Worm (Caenorhabditis elegans) whole organism, mixed stage, embryonic: ENCODE results near the gene Y23B4A.1.

ENCODE experiments used
- M03D4.4 ChIP-seq: sonication (generic microtip); optimal IDR thresholded peaks from 2 replicates; lab custom pipeline; 2017; ENCODE audit warnings: mild to moderate bottlenecking, missing genetic modification characterization, missing compliant biosample characterization
- bed-3 ChIP-seq: fragments of 200-800 bp; sonication (Bioruptor generic); optimal IDR thresholded peaks from 3 replicates; lab custom pipeline; 2018; ENCODE audit warnings: mild to moderate bottlenecking, missing genetic modification characterization, moderate library complexity, missing compliant biosample characterization
- blmp-1 ChIP-seq: fragments of 150-350 bp; optimal IDR thresholded peaks from 2 replicates; lab custom pipeline; 2014; ENCODE audit warnings: missing biosample characterization, missing genetic modification characterization
- ceh-39 ChIP-seq: fragments of 150-350 bp; optimal IDR thresholded peaks from 2 replicates; lab custom pipeline; 2014; ENCODE audit warnings: missing biosample characterization, missing genetic modification characterization
- ceh-43 ChIP-seq: fragments of 200-800 bp; sonication (Bioruptor generic); optimal IDR thresholded peaks from 2 replicates; lab custom pipeline; 2018; ENCODE audit warnings: mild to moderate bottlenecking, missing genetic modification characterization, moderate library complexity, missing compliant biosample characterization
- ceh-83 ChIP-seq: fragments of 200-800 bp; sonication (Bioruptor generic); optimal IDR thresholded peaks from 2 replicates; lab custom pipeline; 2018; ENCODE audit warnings: mild to moderate bottlenecking, missing genetic modification characterization, missing compliant biosample characterization
- ces-1 ChIP-seq: fragments of 150-350 bp; optimal IDR thresholded peaks from 2 replicates; lab custom pipeline; 2014; ENCODE audit warnings: missing biosample characterization, missing genetic modification reagents, missing genetic modification characterization
- cnd-1 ChIP-seq: fragments of 200-800 bp; sonication (Bioruptor generic); optimal IDR thresholded peaks from 2 replicates; lab custom pipeline; 2018; ENCODE audit warnings: mild to moderate bottlenecking, missing genetic modification characterization, missing compliant biosample characterization
- drap-1 ChIP-seq: fragments of 200-800 bp; sonication (Bioruptor generic); optimal IDR thresholded peaks from 3 replicates; lab custom pipeline; 2018; ENCODE audit warnings: mild to moderate bottlenecking, missing genetic modification characterization, missing compliant biosample characterization
- elt-1 ChIP-seq: sonication (generic microtip); optimal IDR thresholded peaks from 2 replicates; lab custom pipeline; 2017; ENCODE audit warnings: missing genetic modification characterization, mild to moderate bottlenecking, missing compliant biosample characterization, antibody characterized with exemption, moderate library complexity, borderline replicate concordance; ENCODE audit not compliant: insufficient read depth
- elt-3 ChIP-seq: fragments of 150-350 bp; optimal IDR thresholded peaks from 2 replicates; lab custom pipeline; 2014; ENCODE audit warnings: missing biosample characterization, missing genetic modification characterization
- flh-1 ChIP-seq: fragments of 200-800 bp; sonication (Bioruptor generic); optimal IDR thresholded peaks from 2 replicates; lab custom pipeline; 2018; ENCODE audit warnings: mild to moderate bottlenecking, missing genetic modification characterization, moderate library complexity, missing compliant biosample characterization
- ham-2 ChIP-seq: fragments of 200-800 bp; sonication (Bioruptor generic); optimal IDR thresholded peaks from 2 replicates; lab custom pipeline; 2018; ENCODE audit warnings: mild to moderate bottlenecking, missing genetic modification characterization, missing compliant biosample characterization
- hlh-1 ChIP-seq: fragments of 150-350 bp; optimal IDR thresholded peaks from 2 replicates; lab custom pipeline; 2014; ENCODE audit warnings: missing biosample characterization, missing genetic modification reagents, missing genetic modification characterization
- lin-13 ChIP-seq: fragments of 150-350 bp; optimal IDR thresholded peaks from 2 replicates; lab custom pipeline; 2014; ENCODE audit warnings: missing biosample characterization, missing genetic modification characterization
- lin-32 ChIP-seq: fragments of 200-800 bp; sonication (Bioruptor generic); optimal IDR thresholded peaks from 2 replicates; lab custom pipeline; 2018; ENCODE audit warnings: mild to moderate bottlenecking, missing genetic modification characterization, missing compliant biosample characterization
- lsy-2 ChIP-seq: fragments of 150-350 bp; optimal IDR thresholded peaks from 2 replicates; lab custom pipeline; 2014; ENCODE audit warnings: missing biosample characterization, missing genetic modification characterization
- mab-5 ChIP-seq: fragments of 150-350 bp; optimal IDR thresholded peaks from 2 replicates; lab custom pipeline; 2014; ENCODE audit warnings: missing biosample characterization, missing genetic modification characterization
- mep-1 ChIP-seq: fragments of 150-350 bp; optimal IDR thresholded peaks from 2 replicates; lab custom pipeline; 2017; ENCODE audit warnings: missing biosample characterization, missing genetic modification reagents, missing genetic modification characterization, inconsistent platforms
- mls-2 ChIP-seq: sonication (generic microtip); optimal IDR thresholded peaks from 2 replicates; lab custom pipeline; 2016; ENCODE audit warnings: mild to moderate bottlenecking, missing genetic modification characterization, moderate library complexity, missing compliant biosample characterization
- nhr-12 ChIP-seq: fragments of 150-350 bp; optimal IDR thresholded peaks from 2 replicates; lab custom pipeline; 2014; ENCODE audit warnings: missing biosample characterization, missing genetic modification characterization
- nhr-2 ChIP-seq: fragments of 150-350 bp; optimal IDR thresholded peaks from 2 replicates; lab custom pipeline; 2014; ENCODE audit warnings: missing biosample characterization, missing genetic modification characterization
- nhr-237 ChIP-seq: fragments of 150-350 bp; optimal IDR thresholded peaks from 2 replicates; lab custom pipeline; 2014; ENCODE audit warnings: missing biosample characterization, missing genetic modification characterization
- nhr-28 ChIP-seq: fragments of 150-350 bp; optimal IDR thresholded peaks from 2 replicates; lab custom pipeline; 2014; ENCODE audit warnings: missing biosample characterization, missing genetic modification characterization
- nhr-76 ChIP-seq: sonication (generic microtip); optimal IDR thresholded peaks from 2 replicates; lab custom pipeline; 2017; ENCODE audit warnings: missing biosample characterization, missing genetic modification characterization
- pha-4 ChIP-seq: fragments of 150-350 bp; optimal IDR thresholded peaks from 2 replicates; lab custom pipeline; 2018; ENCODE audit warnings: missing biosample characterization, missing genetic modification reagents, missing genetic modification characterization
- sem-2 ChIP-seq: fragments of 200-800 bp; sonication (Bioruptor generic); optimal IDR thresholded peaks from 2 replicates; lab custom pipeline; 2018; ENCODE audit warnings: mild to moderate bottlenecking, missing genetic modification characterization, missing compliant biosample characterization
- sptf-1 ChIP-seq: sonication (generic microtip); optimal IDR thresholded peaks from 2 replicates; lab custom pipeline; 2017; ENCODE audit warnings: mild to moderate bottlenecking, missing genetic modification characterization, moderate library complexity, missing compliant biosample characterization
- tbx-8 ChIP-seq: fragments of 200-800 bp; sonication (Bioruptor generic); optimal IDR thresholded peaks from 2 replicates; lab custom pipeline; 2018; ENCODE audit warnings: mild to moderate bottlenecking, missing genetic modification characterization, moderate library complexity, missing compliant biosample characterization
- unc-120 ChIP-seq: sonication (generic microtip); optimal IDR thresholded peaks from 2 replicates; lab custom pipeline; 2017; ENCODE audit warnings: missing genetic modification characterization, missing compliant biosample characterization; ENCODE audit not compliant: poor library complexity, severe bottlenecking
- unc-39 ChIP-seq: fragments of 150-350 bp; optimal IDR thresholded peaks from 2 replicates; lab custom pipeline; 2014; ENCODE audit warnings: missing biosample characterization, missing genetic modification characterization
- unc-62 ChIP-seq: fragments of 150-350 bp; optimal IDR thresholded peaks from 2 replicates; lab custom pipeline; 2014; ENCODE audit warnings: missing biosample characterization, missing genetic modification reagents, missing genetic modification characterization
- zip-8 ChIP-seq: fragments of 150-350 bp; optimal IDR thresholded peaks from 2 replicates; lab custom pipeline; 2014; ENCODE audit warnings: missing biosample characterization, missing genetic modification characterization
- ztf-11 ChIP-seq: fragments of 150-350 bp; optimal IDR thresholded peaks from 2 replicates; lab custom pipeline; 2014; ENCODE audit warnings: missing biosample characterization, missing genetic modification characterization

The Y23B4A.1 gene

DNA sequence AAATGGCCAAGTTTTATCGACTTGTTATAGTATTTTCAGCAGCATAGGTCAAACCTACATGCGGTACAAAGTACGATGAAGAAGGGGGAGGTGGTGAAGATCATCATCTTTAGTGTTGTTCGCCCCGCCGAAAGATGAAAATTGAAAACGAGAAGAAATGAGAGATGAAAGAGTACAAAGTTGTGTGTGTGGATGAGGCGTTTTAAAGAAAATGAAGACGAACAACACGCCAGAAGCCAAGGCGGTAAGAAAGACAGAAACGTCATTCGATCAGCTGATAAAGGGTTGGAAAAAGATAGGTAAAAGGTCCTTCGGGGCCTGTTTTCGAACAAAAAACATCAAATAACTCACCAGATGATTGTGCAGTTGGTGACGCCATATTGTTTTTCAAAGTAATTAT is 26.7 kb upstream of the Y23B4A.1 start:
- TF ChIP-seq sem-2 (GFP tag; lab: Kevin White, UChicago) (no peak), nhr-28 (tag; lab: Kevin White, UChicago) (no peak), ham-2 (GFP tag; lab: Kevin White, UChicago) (no peak), mep-1 (tag; lab: Kevin White, UChicago) (no peak), drap-1 (GFP tag; lab: Kevin White, UChicago) (no peak), hlh-1 (tag; lab: Kevin White, UChicago) (no peak), flh-1 (GFP tag; lab: Kevin White, UChicago) (no peak), blmp-1 (tag; lab: Kevin White, UChicago) (no peak), ces-1 (GFP tag; lab: Kevin White, UChicago) (no peak), ceh-39 (no peak), unc-39 (tag; lab: Kevin White, UChicago) (no peak), pha-4 (no peak), lin-13 (tag; lab: Kevin White, UChicago) (no peak), M03D4.4 (tag; lab: Kevin White, UChicago) (no peak), ceh-43 (GFP tag; lab: Kevin White, UChicago) (no peak), lsy-2 (tag; lab: Kevin White, UChicago) (no peak), zip-8 (tag; lab: Kevin White, UChicago) (no peak)

- TF ChIP-seq mab-5 (tag; lab: Kevin White, UChicago): no peak
- TF ChIP-seq unc-39 (tag; lab: Kevin White, UChicago): no peak
- no peak for TF ChIP-seq ceh-83 (GFP tag; lab: Kevin White, UChicago)
- TF ChIP-seq unc-120 (tag; lab: Kevin White, UChicago): peak; percentile 47
- peak; percentile 21 for TF ChIP-seq unc-62
- TF ChIP-seq ham-2 (GFP tag; lab: Kevin White, UChicago): no peak
- TF ChIP-seq elt-3: no peak
- no peak for TF ChIP-seq bed-3 (GFP tag; lab: Kevin White, UChicago)
- no peak for TF ChIP-seq sem-2 (GFP tag; lab: Kevin White, UChicago)
- no peak for TF ChIP-seq ceh-39
- no peak for TF ChIP-seq flh-1 (GFP tag; lab: Kevin White, UChicago)
- TF ChIP-seq lsy-2 (tag; lab: Kevin White, UChicago): no peak
- peak; percentile 31 for TF ChIP-seq hlh-1 (tag; lab: Kevin White, UChicago)
- TF ChIP-seq, all 35 proteins: peak for 3
These were observed 25.0 kb upstream of the Y23B4A.1 start for ce11 chrX:5942171-5942570.

- TF ChIP-seq ceh-43 (GFP tag; lab: Kevin White, UChicago): no peak
- no peak for TF ChIP-seq lin-13 (tag; lab: Kevin White, UChicago)
- no peak for TF ChIP-seq pha-4
- no peak for TF ChIP-seq nhr-2 (tag; lab: Kevin White, UChicago)
- no peak for TF ChIP-seq M03D4.4 (tag; lab: Kevin White, UChicago)
- TF ChIP-seq sem-2 (GFP tag; lab: Kevin White, UChicago): no peak
- no peak for TF ChIP-seq elt-1 (tag; lab: Kevin White, UChicago)
- no peak for TF ChIP-seq hlh-1 (tag; lab: Kevin White, UChicago)
- TF ChIP-seq lin-32 (GFP tag; lab: Kevin White, UChicago): no peak
- TF ChIP-seq nhr-237 (tag; lab: Kevin White, UChicago): no peak
- no peak for TF ChIP-seq unc-39 (tag; lab: Kevin White, UChicago)
- TF ChIP-seq nhr-28 (tag; lab: Kevin White, UChicago): no peak
- no peak for TF ChIP-seq nhr-12 (tag; lab: Kevin White, UChicago)
- no peak for TF ChIP-seq ham-2 (GFP tag; lab: Kevin White, UChicago)
- no peak for TF ChIP-seq blmp-1 (tag; lab: Kevin White, UChicago)
- no peak for TF ChIP-seq nhr-76 (tag; lab: Kevin White, UChicago)
- TF ChIP-seq mls-2 (tag; lab: Kevin White, UChicago): no peak
- no peak for TF ChIP-seq sptf-1 (tag; lab: Kevin White, UChicago)
These were observed 24.1 kb upstream of the Y23B4A.1 start for ce11 chrX:5941325-5941724.

- no peak for TF ChIP-seq elt-3
- no peak for TF ChIP-seq sem-2 (GFP tag; lab: Kevin White, UChicago)
- no peak for TF ChIP-seq nhr-28 (tag; lab: Kevin White, UChicago)
- no peak for TF ChIP-seq blmp-1 (tag; lab: Kevin White, UChicago)
- TF ChIP-seq zip-8 (tag; lab: Kevin White, UChicago): no peak
- TF ChIP-seq nhr-76 (tag; lab: Kevin White, UChicago): no peak
- no peak for TF ChIP-seq lin-32 (GFP tag; lab: Kevin White, UChicago)
- no peak for TF ChIP-seq drap-1 (GFP tag; lab: Kevin White, UChicago)
- TF ChIP-seq mab-5 (tag; lab: Kevin White, UChicago): no peak
- TF ChIP-seq ceh-39: no peak
- no peak for TF ChIP-seq unc-62
- no peak for TF ChIP-seq nhr-237 (tag; lab: Kevin White, UChicago)
- no peak for TF ChIP-seq bed-3 (GFP tag; lab: Kevin White, UChicago)
- TF ChIP-seq ceh-43 (GFP tag; lab: Kevin White, UChicago): no peak
- TF ChIP-seq ztf-11 (tag; lab: Kevin White, UChicago): no peak
- TF ChIP-seq unc-39 (tag; lab: Kevin White, UChicago): no peak
- TF ChIP-seq ham-2 (GFP tag; lab: Kevin White, UChicago): no peak
- TF ChIP-seq M03D4.4 (tag; lab: Kevin White, UChicago): no peak
- TF ChIP-seq tbx-8: no peak
- no peak for TF ChIP-seq cnd-1
- TF ChIP-seq, all 35 proteins: peak for 0
These were observed 18.3 kb upstream of the Y23B4A.1 start, which contains the start of gene C46F4.3 for ce11 chrX:5935473-5935872. Gene C46F4.3 (plus strand): TSS chrX:5935773.
